Worm (Caenorhabditis elegans): ENCODE data around the gene T01H3.2.

DNA sequence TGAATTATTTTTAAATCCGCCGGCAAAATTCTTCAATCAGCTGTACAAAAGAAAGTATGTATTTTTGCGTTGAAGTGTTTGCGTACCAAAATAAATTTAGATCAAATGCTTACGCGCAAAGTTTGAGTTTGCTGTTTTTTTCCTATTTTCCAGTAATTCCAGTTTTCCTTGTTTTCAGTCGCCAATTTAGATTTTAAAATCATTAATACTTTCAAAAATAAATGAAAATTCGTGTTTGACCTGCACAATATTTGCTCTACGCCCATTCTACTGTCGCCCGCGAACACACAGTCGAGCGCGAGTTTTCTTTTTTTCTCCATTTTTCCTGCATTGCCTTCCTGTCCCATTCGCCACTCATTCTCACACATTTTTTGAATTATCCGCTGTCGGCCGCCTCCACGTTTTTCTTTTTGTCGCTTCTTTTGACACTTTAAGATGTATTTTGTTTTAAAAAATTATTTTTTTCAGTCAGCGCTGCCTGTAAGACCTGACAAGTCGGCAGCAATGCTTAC lies 15.0 kb upstream of the T01H3.2 start, which contains the start of gene ptc-1:
- TF ChIP-seq gmeb-1 (tag; optimal IDR thresholded peaks at IDR 0.05) = no peak
- no peak for TF ChIP-seq ZK546.5 (tag; optimal IDR thresholded peaks at IDR 0.05)
- no peak for TF ChIP-seq elt-3 (tag; optimal IDR thresholded peaks at IDR 0.05)
- TF ChIP-seq unc-62 (GFP tag; optimal IDR thresholded peaks at IDR 0.05) = no peak
- TF ChIP-seq nhr-129 (tag; optimal IDR thresholded peaks at IDR 0.05) = no peak
- no peak for TF ChIP-seq lin-11 (tag; optimal IDR thresholded peaks at IDR 0.05)
- no peak for TF ChIP-seq snpc-4 (tag; optimal IDR thresholded peaks at IDR 0.05)
- TF ChIP-seq ama-1 (optimal IDR thresholded peaks at IDR 0.05) = no peak
- TF ChIP-seq nhr-25 (tag; optimal IDR thresholded peaks at IDR 0.05) = no peak
- no peak for TF ChIP-seq unc-55 (GFP tag; optimal IDR thresholded peaks at IDR 0.05)
- no peak for TF ChIP-seq nhr-12 (tag; optimal IDR thresholded peaks at IDR 0.05)
- TF ChIP-seq ztf-11 (tag; optimal IDR thresholded peaks at IDR 0.05) = no peak

All from whole organism, L2 larva.